Fruit fly (Drosophila melanogaster): ENCODE data around the gene LSm-4.

dm6 chr2L:10403803-10404315 is 1.1 kb downstream of the LSm-4 start:
- TF ChIP-seq dl (GFP tag; optimal IDR thresholded peaks at IDR 0.05; ENCODE audit: insufficient read depth in 1 of 2, partially characterized antibody in 2 of 2), result no peak
- no peak for TF ChIP-seq Rel (GFP tag; optimal IDR thresholded peaks at IDR 0.05)
- TF ChIP-seq Rel (tag; optimal IDR thresholded peaks at IDR 0.05), result no peak
- TF ChIP-seq brk (GFP tag; optimal IDR thresholded peaks at IDR 0.05), result no peak
- TF ChIP-seq psq (GFP tag; optimal IDR thresholded peaks at IDR 0.05), result no peak
- TF ChIP-seq lola (GFP tag; optimal IDR thresholded peaks at IDR 0.05), result no peak
- no peak for TF ChIP-seq N (GFP tag; optimal IDR thresholded peaks at IDR 0.05)
- TF ChIP-seq dmrt93B (GFP tag; optimal IDR thresholded peaks at IDR 0.05), result no peak
